Fruit fly (Drosophila melanogaster) Kc167 (cell line): ENCODE data around the gene Spps.

Source experiments
- h ChIP-seq: fragments of >200 bp; optimal IDR thresholded peaks from 3 replicates; lab custom pipeline; 2018; ENCODE audit warnings: missing external identifiers
- insv ChIP-seq: fragments of >200 bp; optimal IDR thresholded peaks from 3 replicates; lab custom pipeline; 2018; ENCODE audit warnings: missing external identifiers
- psq ChIP-seq: fragments of >200 bp; optimal IDR thresholded peaks from 2 replicates; lab custom pipeline; 2017; ENCODE audit warnings: missing external identifiers
- ttk ChIP-seq: sonication (Bioruptor generic); optimal IDR thresholded peaks from 2 replicates; lab custom pipeline; 2017; ENCODE audit warnings: missing external identifiers

dm6 chr3R:24233366-24234161 is 6.8 kb upstream of the Spps start:
- no peak for TF ChIP-seq insv (lab: Kevin White, UChicago)
- no peak for TF ChIP-seq psq
- no peak for TF ChIP-seq h (lab: Kevin White, UChicago)
- no peak for TF ChIP-seq ttk (lab: Kevin White, UChicago)
